Fruit fly (Drosophila melanogaster): Measurements from ENCODE around the gene CG46462.

Gene CG46462

dm6 chr3L:19931391-19931790 is at the start of gene CG46462:
Gene CG46462 (plus strand): TSS chr3L:19931691.
- TF ChIP-seq ttk (optimal IDR thresholded peaks at IDR 0.05): no peak
- no peak for TF ChIP-seq h (optimal IDR thresholded peaks at IDR 0.05)
- no peak for TF ChIP-seq Sin3A (optimal IDR thresholded peaks at IDR 0.05)
- TF ChIP-seq insv (optimal IDR thresholded peaks at IDR 0.05): no peak
- no peak for TF ChIP-seq psq (optimal IDR thresholded peaks at IDR 0.05)
- TF ChIP-seq Myc (optimal IDR thresholded peaks at IDR 0.05): no peak

dm6 chr3L:19895556-19895995 is 35.9 kb upstream of the CG46462 start:
- TF ChIP-seq ttk (optimal IDR thresholded peaks at IDR 0.05) (no peak), h (optimal IDR thresholded peaks at IDR 0.05) (no peak), Myc (optimal IDR thresholded peaks at IDR 0.05) (no peak), Sin3A (optimal IDR thresholded peaks at IDR 0.05) (no peak), insv (optimal IDR thresholded peaks at IDR 0.05) (no peak), psq (optimal IDR thresholded peaks at IDR 0.05) (no peak)

dm6 chr3L:19896280-19896891 is 35.1 kb upstream of the CG46462 start:
- TF ChIP-seq Sin3A (optimal IDR thresholded peaks at IDR 0.05) (no peak), ttk (optimal IDR thresholded peaks at IDR 0.05) (no peak), h (optimal IDR thresholded peaks at IDR 0.05) (no peak), Myc (optimal IDR thresholded peaks at IDR 0.05) (no peak), insv (optimal IDR thresholded peaks at IDR 0.05) (no peak), psq (optimal IDR thresholded peaks at IDR 0.05) (no peak)

- TF ChIP-seq Myc (optimal IDR thresholded peaks at IDR 0.05) (no peak), ttk (optimal IDR thresholded peaks at IDR 0.05) (no peak), h (optimal IDR thresholded peaks at IDR 0.05) (no peak), psq (optimal IDR thresholded peaks at IDR 0.05) (no peak), insv (optimal IDR thresholded peaks at IDR 0.05) (no peak), Sin3A (optimal IDR thresholded peaks at IDR 0.05) (no peak)
Measured at dm6 chr3L:19896892-19897684, 34.4 kb upstream of the CG46462 start.

- TF ChIP-seq Sin3A (optimal IDR thresholded peaks at IDR 0.05): no peak
Measured at dm6 chr3L:19897685-19898009, 33.8 kb upstream of the CG46462 start.

dm6 chr3L:19898547-19899282 is 32.8 kb upstream of the CG46462 start:
- TF ChIP-seq ttk (optimal IDR thresholded peaks at IDR 0.05): no peak
- TF ChIP-seq Myc (optimal IDR thresholded peaks at IDR 0.05): no peak
- no peak for TF ChIP-seq Sin3A (optimal IDR thresholded peaks at IDR 0.05)
- TF ChIP-seq h (optimal IDR thresholded peaks at IDR 0.05): no peak
- TF ChIP-seq insv (optimal IDR thresholded peaks at IDR 0.05): no peak
- TF ChIP-seq psq (optimal IDR thresholded peaks at IDR 0.05): no peak

- TF ChIP-seq insv (optimal IDR thresholded peaks at IDR 0.05) (no peak), Myc (optimal IDR thresholded peaks at IDR 0.05) (no peak), psq (optimal IDR thresholded peaks at IDR 0.05) (no peak), h (optimal IDR thresholded peaks at IDR 0.05) (no peak), Sin3A (optimal IDR thresholded peaks at IDR 0.05) (no peak), ttk (optimal IDR thresholded peaks at IDR 0.05) (no peak)
Measured at dm6 chr3L:19899308-19899927, 32.1 kb upstream of the CG46462 start.

dm6 chr3L:19900184-19901089 is 31.1 kb upstream of the CG46462 start:
- no peak for TF ChIP-seq insv (optimal IDR thresholded peaks at IDR 0.05)
- TF ChIP-seq psq (optimal IDR thresholded peaks at IDR 0.05): no peak
- no peak for TF ChIP-seq Sin3A (optimal IDR thresholded peaks at IDR 0.05)
- TF ChIP-seq h (optimal IDR thresholded peaks at IDR 0.05): no peak
- no peak for TF ChIP-seq Myc (optimal IDR thresholded peaks at IDR 0.05)
- no peak for TF ChIP-seq ttk (optimal IDR thresholded peaks at IDR 0.05)

dm6 chr3L:19901486-19902255 is 29.8 kb upstream of the CG46462 start:
- no peak for TF ChIP-seq Sin3A (optimal IDR thresholded peaks at IDR 0.05)
- no peak for TF ChIP-seq Myc (optimal IDR thresholded peaks at IDR 0.05)
- TF ChIP-seq psq (optimal IDR thresholded peaks at IDR 0.05): no peak
- no peak for TF ChIP-seq insv (optimal IDR thresholded peaks at IDR 0.05)
- no peak for TF ChIP-seq h (optimal IDR thresholded peaks at IDR 0.05)
- TF ChIP-seq ttk (optimal IDR thresholded peaks at IDR 0.05): no peak

dm6 chr3L:19902560-19903399 is 28.7 kb upstream of the CG46462 start:
- TF ChIP-seq psq (optimal IDR thresholded peaks at IDR 0.05) (no peak), ttk (optimal IDR thresholded peaks at IDR 0.05) (no peak), Myc (optimal IDR thresholded peaks at IDR 0.05) (no peak), h (optimal IDR thresholded peaks at IDR 0.05) (no peak), Sin3A (optimal IDR thresholded peaks at IDR 0.05) (no peak), insv (optimal IDR thresholded peaks at IDR 0.05) (no peak)

Measured in Kc167 (cell line).